Worm (Caenorhabditis elegans) whole organism, young adult: ENCODE data around the gene cox-11.

ENCODE experiments used
- B0035.1 ChIP-seq: sonication (generic microtip); optimal IDR thresholded peaks from 2 replicates; lab custom pipeline; 2016; ENCODE audit warnings: missing genetic modification characterization, mild to moderate bottlenecking, missing compliant biosample characterization, missing genotype, missing genetic modification reagents
- ama-1 ChIP-seq, 3 experiments: fragments of 150-350 bp in 1 of 3; sonication (generic microtip) in 2 of 3; optimal IDR thresholded peaks; 2 replicates each; lab custom pipeline; 2014 to 2018; ENCODE audit warnings: missing biosample characterization in 2 of 3, missing genetic modification characterization in 2 of 3, missing genetic modification reagents in 2 of 3
- lag-1 ChIP-seq: fragments of 200-800 bp; sonication (Bioruptor generic); IDR thresholded peaks from 2 replicates; pipeline ENCODE4 v1.3.6; 2022; ENCODE audit warnings: missing genetic modification reagents, missing genetic modification characterization, missing compliant biosample characterization
- nhr-90 ChIP-seq: sonication (generic microtip); optimal IDR thresholded peaks from 2 replicates; lab custom pipeline; 2016; ENCODE audit warnings: missing genotype, mild to moderate bottlenecking, missing genetic modification characterization, missing compliant biosample characterization

ce11 chrIV:13241340-13241739 lies 2.8 kb upstream of the cox-11 start:
- no peak for TF ChIP-seq nhr-90
- TF ChIP-seq ama-1 (optimal IDR thresholded peaks at IDR 0.05; lab: Kevin White, UChicago) = no peak
- no peak for TF ChIP-seq ama-1 (GFP tag; optimal IDR thresholded peaks at IDR 0.05; lab: Kevin White, UChicago)
- no peak for TF ChIP-seq lag-1 (GFP tag; lab: Robert Waterston, UW)
- TF ChIP-seq B0035.1 = no peak
